Worm (Caenorhabditis elegans): Measurements from ENCODE around the gene npr-7.

DNA sequence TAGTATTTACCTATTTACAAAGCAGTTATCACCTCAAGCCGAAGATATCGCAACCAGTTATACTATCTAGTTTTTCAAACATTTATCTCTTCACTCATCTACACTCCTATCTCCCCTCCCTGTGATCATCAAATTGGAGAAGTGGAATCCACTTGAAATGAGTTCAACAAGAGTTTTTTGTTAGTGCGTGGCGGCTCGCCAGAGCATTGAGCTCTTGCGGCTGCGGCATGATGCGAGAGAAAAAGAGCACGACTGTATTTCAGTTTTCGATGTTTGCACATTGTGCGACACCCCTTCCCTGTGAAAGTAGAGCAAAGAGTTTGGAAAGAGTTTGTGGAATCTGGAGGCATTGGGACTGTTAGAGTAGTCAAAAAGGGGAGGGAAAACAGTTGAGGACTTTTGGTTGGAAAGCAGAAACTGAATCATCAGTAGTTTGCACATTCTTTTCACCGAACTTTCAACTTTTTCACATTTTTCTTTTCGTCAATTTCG lies 11.8 kb upstream of the npr-7 start, which contains the start of gene T20B5.2:
- TF ChIP-seq tbx-11 (GFP tag; IDR thresholded peaks at IDR 0.05) (no peak), tra-4 (tag; optimal IDR thresholded peaks at IDR 0.05) (no peak)

All from whole organism, early embryonic.